Fruit fly (Drosophila melanogaster) whole organism, embryonic: Measurements from ENCODE around the gene Sym.
A peak's percentile ranks its signal among the peaks of the same experiment; 100 is the strongest.

Experiments used
- Aef1 ChIP-seq: fragments of 200-800 bp; sonication (Bioruptor generic); IDR thresholded peaks from 3 replicates; pipeline ENCODE4 v1.3.6; 2022; ENCODE audit warnings: missing biosample characterization, missing genetic modification characterization
- CG10274 ChIP-seq: fragments of 200-800 bp; sonication (Bioruptor generic); optimal IDR thresholded peaks from 3 replicates; lab custom pipeline; 2017; ENCODE audit warnings: missing biosample characterization, mild to moderate bottlenecking, missing genetic modification characterization
- CG10979 ChIP-seq: fragments of 200-800 bp; sonication (Bioruptor generic); optimal IDR thresholded peaks from 2 replicates; lab custom pipeline; 2018; ENCODE audit warnings: missing biosample characterization, mild to moderate bottlenecking, missing genetic modification characterization, moderate library complexity
- CG11398 ChIP-seq: fragments of 200-800 bp; sonication (Bioruptor generic); optimal IDR thresholded peaks from 2 replicates; lab custom pipeline; 2016; ENCODE audit warnings: missing biosample characterization, missing genetic modification characterization
- CG11695 ChIP-seq: fragments of 200-800 bp; sonication (Bioruptor generic); IDR thresholded peaks from 3 replicates; pipeline ENCODE4 v1.3.6; 2022; ENCODE audit warnings: missing biosample characterization, missing genetic modification characterization
- CG13624 ChIP-seq: fragments of 200-800 bp; sonication (Bioruptor generic); optimal IDR thresholded peaks from 2 replicates; lab custom pipeline; 2016; ENCODE audit warnings: missing biosample characterization, missing genetic modification characterization
- CG15269 ChIP-seq: fragments of 200-800 bp; sonication (Bioruptor generic); optimal IDR thresholded peaks from 2 replicates; lab custom pipeline; 2018; ENCODE audit warnings: missing biosample characterization, mild to moderate bottlenecking, missing genetic modification characterization, moderate library complexity
- CG15514 ChIP-seq: fragments of 200-800 bp; sonication (Bioruptor generic); optimal IDR thresholded peaks from 3 replicates; lab custom pipeline; 2017; ENCODE audit warnings: missing biosample characterization, missing genetic modification characterization, mild to moderate bottlenecking, moderate library complexity, missing genetic modification reagents
- CG2199 ChIP-seq: fragments of 200-800 bp; sonication (Bioruptor generic); IDR thresholded peaks from 3 replicates; pipeline ENCODE4 v1.3.6; 2022; ENCODE audit warnings: missing biosample characterization, missing genetic modification characterization
- CG30020 ChIP-seq: fragments of 200-800 bp; optimal IDR thresholded peaks from 2 replicates; lab custom pipeline; 2019; ENCODE audit warnings: missing biosample characterization, mild to moderate bottlenecking, missing genetic modification characterization, moderate library complexity
- CG30431 ChIP-seq: fragments of 200-800 bp; sonication (Bioruptor generic); optimal IDR thresholded peaks from 2 replicates; lab custom pipeline; 2017; ENCODE audit warnings: missing biosample characterization, missing genetic modification characterization
- CG31388 ChIP-seq: fragments of 200-800 bp; sonication (Bioruptor generic); optimal IDR thresholded peaks from 2 replicates; lab custom pipeline; 2016; ENCODE audit warnings: missing biosample characterization, missing genetic modification characterization
- CG31441 ChIP-seq: fragments of 200-800 bp; sonication (Bioruptor generic); IDR thresholded peaks from 2 replicates; pipeline ENCODE4 v1.3.6; 2022; ENCODE audit warnings: missing biosample characterization, missing genetic modification characterization
- CG32532 ChIP-seq: fragments of 200-800 bp; sonication (Bioruptor generic); IDR thresholded peaks from 2 replicates; pipeline ENCODE4 v1.3.6; 2022; ENCODE audit warnings: missing biosample characterization, missing genetic modification characterization
- CG6813 ChIP-seq: fragments of 200-800 bp; sonication (Bioruptor generic); optimal IDR thresholded peaks from 2 replicates; lab custom pipeline; 2017; ENCODE audit warnings: missing biosample characterization, missing genetic modification characterization, mild to moderate bottlenecking, moderate library complexity, missing genetic modification reagents
- CG7963 ChIP-seq: fragments of 200-800 bp; sonication (Bioruptor generic); IDR thresholded peaks from 3 replicates; pipeline ENCODE4 v1.3.6; 2022; ENCODE audit warnings: missing biosample characterization, missing genetic modification characterization; ENCODE audit not compliant: partially characterized antibody
- CG9609 ChIP-seq: fragments of 200-800 bp; sonication (Bioruptor generic); optimal IDR thresholded peaks from 3 replicates; lab custom pipeline; 2016; ENCODE audit warnings: missing biosample characterization, missing genetic modification characterization
- ERR ChIP-seq: fragments of 200-800 bp; sonication (Bioruptor generic); optimal IDR thresholded peaks from 2 replicates; lab custom pipeline; 2016; ENCODE audit warnings: missing biosample characterization, missing genetic modification characterization
- Gug ChIP-seq: fragments of 200-800 bp; sonication (Bioruptor generic); IDR thresholded peaks from 4 replicates; pipeline ENCODE4 v1.3.6; 2022; ENCODE audit warnings: missing biosample characterization, missing genetic modification characterization
- HLHmδ ChIP-seq: fragments of 200-800 bp; sonication (Bioruptor generic); optimal IDR thresholded peaks from 2 replicates; lab custom pipeline; 2018; ENCODE audit warnings: missing biosample characterization, mild to moderate bottlenecking, missing genetic modification characterization, moderate library complexity
- Mrtf ChIP-seq: fragments of 200-800 bp; sonication (Bioruptor generic); IDR thresholded peaks from 3 replicates; pipeline ENCODE4 v1.3.6; 2022; ENCODE audit warnings: missing biosample characterization, missing genetic modification characterization
- Myb ChIP-seq: fragments of 200-800 bp; sonication (Bioruptor generic); optimal IDR thresholded peaks from 2 replicates; lab custom pipeline; 2016; ENCODE audit warnings: missing biosample characterization, missing genetic modification characterization
- NC2α ChIP-seq: fragments of 200-800 bp; sonication (Bioruptor generic); optimal IDR thresholded peaks from 2 replicates; lab custom pipeline; 2016; ENCODE audit warnings: missing biosample characterization, missing genetic modification characterization
- NC2β ChIP-seq: fragments of 200-800 bp; sonication (Bioruptor generic); optimal IDR thresholded peaks from 2 replicates; lab custom pipeline; 2016; ENCODE audit warnings: missing biosample characterization, missing genetic modification characterization
- Optix ChIP-seq: fragments of 200-800 bp; sonication (Bioruptor generic); IDR thresholded peaks from 3 replicates; pipeline ENCODE4 v1.3.6; 2022; ENCODE audit warnings: missing biosample characterization, missing genetic modification characterization
- Rfx ChIP-seq: fragments of 200-800 bp; sonication (Bioruptor generic); IDR thresholded peaks from 2 replicates; pipeline ENCODE4 v1.3.6; 2022; ENCODE audit warnings: missing biosample characterization, missing genetic modification characterization
- Trl ChIP-seq, 3 experiments: fragments of >200 bp in 2 of 3; fragments of 200-800 bp in 1 of 3; sonication (Bioruptor generic) in 1 of 3; optimal IDR thresholded peaks; 2 replicates in 1 of 3; 3 replicates in 2 of 3; lab custom pipeline; 2016 to 2017; ENCODE audit warnings: missing biosample characterization in 1 of 3, missing genetic modification characterization in 1 of 3
- Xrp1 ChIP-seq: fragments of 200-800 bp; sonication (Bioruptor generic); IDR thresholded peaks from 2 replicates; pipeline ENCODE4 v1.3.6; 2022; ENCODE audit warnings: missing biosample characterization, missing genetic modification characterization
- cato ChIP-seq: fragments of 200-800 bp; sonication (Bioruptor generic); optimal IDR thresholded peaks from 2 replicates; lab custom pipeline; 2016; ENCODE audit warnings: missing biosample characterization, missing genetic modification characterization, borderline replicate concordance
- cg ChIP-seq: fragments of 200-800 bp; sonication (Bioruptor generic); optimal IDR thresholded peaks from 3 replicates; lab custom pipeline; 2019; ENCODE audit warnings: missing biosample characterization, mild to moderate bottlenecking, missing genetic modification characterization, moderate library complexity
- emc ChIP-seq: fragments of 200-800 bp; sonication (Bioruptor generic); optimal IDR thresholded peaks from 2 replicates; lab custom pipeline; 2016; ENCODE audit warnings: missing biosample characterization, missing genetic modification characterization
- en ChIP-seq: fragments of 200-800 bp; sonication (Bioruptor generic); optimal IDR thresholded peaks from 2 replicates; lab custom pipeline; 2016; ENCODE audit warnings: missing biosample characterization, missing genetic modification characterization
- eyg ChIP-seq: fragments of 200-800 bp; sonication (Bioruptor generic); optimal IDR thresholded peaks from 3 replicates; lab custom pipeline; 2016; ENCODE audit warnings: missing biosample characterization, missing genetic modification characterization
- gce ChIP-seq: fragments of 200-800 bp; sonication (Bioruptor generic); IDR thresholded peaks from 3 replicates; pipeline ENCODE4 v1.3.6; 2022; ENCODE audit warnings: missing biosample characterization, missing genetic modification characterization
- gem ChIP-seq: fragments of 200-800 bp; sonication (Bioruptor generic); optimal IDR thresholded peaks from 2 replicates; lab custom pipeline; 2019; ENCODE audit warnings: missing biosample characterization, mild to moderate bottlenecking, missing genetic modification characterization, moderate library complexity
- gfzf ChIP-seq: fragments of 200-800 bp; sonication (Bioruptor generic); optimal IDR thresholded peaks from 2 replicates; lab custom pipeline; 2016; ENCODE audit warnings: missing biosample characterization, mild to moderate bottlenecking, missing genetic modification characterization, moderate library complexity
- gsb ChIP-seq: fragments of 200-800 bp; sonication (Bioruptor generic); IDR thresholded peaks from 2 replicates; pipeline ENCODE4 v1.3.6; 2022; ENCODE audit warnings: missing biosample characterization, missing genetic modification characterization
- hb ChIP-seq: fragments of 200-800 bp; sonication (Bioruptor generic); IDR thresholded peaks from 3 replicates; pipeline ENCODE4 v1.3.6; 2022; ENCODE audit warnings: missing biosample characterization, missing genetic modification characterization; ENCODE audit not compliant: partially characterized antibody
- ind ChIP-seq: fragments of 200-800 bp; sonication (Bioruptor generic); optimal IDR thresholded peaks from 3 replicates; lab custom pipeline; 2016; ENCODE audit warnings: missing biosample characterization, missing genetic modification characterization
- jumu ChIP-seq: fragments of 200-800 bp; sonication (Bioruptor generic); optimal IDR thresholded peaks from 3 replicates; lab custom pipeline; 2016; ENCODE audit warnings: missing biosample characterization, missing genetic modification characterization
- pho ChIP-seq: fragments of 200-800 bp; sonication (Bioruptor generic); optimal IDR thresholded peaks from 2 replicates; lab custom pipeline; 2016; ENCODE audit warnings: missing biosample characterization, missing genetic modification characterization
- pum ChIP-seq: fragments of 200-800 bp; sonication (Bioruptor generic); optimal IDR thresholded peaks from 2 replicates; lab custom pipeline; 2016; ENCODE audit warnings: missing biosample characterization, missing genetic modification characterization
- run ChIP-seq: fragments of 200-800 bp; sonication (Bioruptor generic); optimal IDR thresholded peaks from 3 replicates; lab custom pipeline; 2018; ENCODE audit warnings: missing biosample characterization, mild to moderate bottlenecking, missing genetic modification characterization
- tup ChIP-seq: fragments of 200-800 bp; sonication (Bioruptor generic); optimal IDR thresholded peaks from 2 replicates; lab custom pipeline; 2016; ENCODE audit warnings: missing biosample characterization, mild to moderate bottlenecking, missing genetic modification characterization, moderate library complexity
- vfl ChIP-seq: fragments of 200-800 bp; sonication (Bioruptor generic); optimal IDR thresholded peaks from 2 replicates; lab custom pipeline; 2016; ENCODE audit warnings: missing biosample characterization, missing genetic modification characterization
- vvl ChIP-seq: fragments of 200-800 bp; sonication (Bioruptor generic); IDR thresholded peaks from 2 replicates; pipeline ENCODE4 v1.3.6; 2022; ENCODE audit warnings: missing biosample characterization, missing genetic modification characterization

The Sym gene

dm6 chr3R:5742278-5743196 lies at the start of gene Sym, which contains the start of gene Madm (continued):
- TF ChIP-seq Gug (GFP tag; lab: Robert Waterston, UW), result peak; percentile 29; the same call in 1 of the 4 replicates
- TF ChIP-seq CG11695, result no peak
- no peak for TF ChIP-seq en
- no peak for TF ChIP-seq eyg (GFP tag; lab: Kevin White, UChicago)
- TF ChIP-seq vvl (GFP tag; lab: Robert Waterston, UW), result no peak; the same call in 1 of the 2 replicates
- peak; percentile 17 for TF ChIP-seq ERR
- peak; percentile 22 for TF ChIP-seq jumu (GFP tag; lab: Kevin White, UChicago)
- no peak for TF ChIP-seq Trl (optimal IDR thresholded peaks at IDR 0.05; lab: Kevin White, UChicago)
- TF ChIP-seq Trl (GFP tag; optimal IDR thresholded peaks at IDR 0.05; lab: Kevin White, UChicago), result peak; percentile 27
- TF ChIP-seq cg (GFP tag; lab: Kevin White, UChicago), result peak; percentile 86
- no peak for TF ChIP-seq gce (GFP tag; lab: Robert Waterston, UW)
- peak; percentile 71 for TF ChIP-seq CG30020 (tag; lab: Kevin White, UChicago)
- peak; percentile 60 for TF ChIP-seq pum (GFP tag; lab: Kevin White, UChicago)
- peak; percentile 45 for TF ChIP-seq ind
- TF ChIP-seq CG15514 (GFP tag; lab: Kevin White, UChicago), result peak; percentile 80
- TF ChIP-seq hb (GFP tag; lab: Robert Waterston, UW), result peak; percentile 88
- no peak for TF ChIP-seq CG31388 (GFP tag; lab: Kevin White, UChicago)
- peak; percentile 14; the same call in 1 of the 3 replicates for TF ChIP-seq Aef1 (GFP tag; lab: Robert Waterston, UW)
- TF ChIP-seq CG10274, result peak; percentile 48
- no peak for TF ChIP-seq NC2α
- no peak for TF ChIP-seq Mrtf (GFP tag; lab: Robert Waterston, UW)
- TF ChIP-seq emc (GFP tag; lab: Kevin White, UChicago), result no peak
- no peak for TF ChIP-seq CG15269 (tag; lab: Kevin White, UChicago)
- TF ChIP-seq cato, result peak; percentile 29
- no peak for TF ChIP-seq tup (GFP tag; lab: Kevin White, UChicago)
- TF ChIP-seq HLHmδ (GFP tag; lab: Kevin White, UChicago), result no peak
- TF ChIP-seq gfzf (GFP tag; lab: Kevin White, UChicago), result peak; percentile 78
- TF ChIP-seq pho (GFP tag; lab: Kevin White, UChicago), result peak; percentile 42
- no peak for TF ChIP-seq gem (tag; lab: Kevin White, UChicago)
- TF ChIP-seq CG31441 (GFP tag; lab: Robert Waterston, UW), result no peak; the same call in 1 of the 2 replicates
- no peak for TF ChIP-seq CG9609
- TF ChIP-seq Myb (GFP tag; lab: Kevin White, UChicago), result peak; percentile 53
- TF ChIP-seq Rfx (GFP tag; lab: Robert Waterston, UW), result peak; percentile 48; the same call in 1 of the 2 replicates
- peak; percentile 59 for TF ChIP-seq Xrp1 (GFP tag; lab: Robert Waterston, UW)
- TF ChIP-seq gsb, result no peak
- TF ChIP-seq CG13624, result peak; percentile 66
- TF ChIP-seq CG10979 (tag; lab: Kevin White, UChicago), result peak; percentile 4
- no peak for TF ChIP-seq Optix (GFP tag; lab: Robert Waterston, UW)
- TF ChIP-seq vfl (GFP tag; lab: Kevin White, UChicago), result peak; percentile 54
- no peak for TF ChIP-seq CG6813 (GFP tag; lab: Kevin White, UChicago)
- TF ChIP-seq run, result no peak
- TF ChIP-seq CG30431, result no peak
- TF ChIP-seq NC2β (GFP tag; lab: Kevin White, UChicago), result peak; percentile 18
- TF ChIP-seq CG32532 (GFP tag; lab: Robert Waterston, UW), result no peak
- peak; percentile 69; the same call in 2 of the 3 replicates for TF ChIP-seq CG7963 (GFP tag; lab: Robert Waterston, UW)
- TF ChIP-seq CG11398 (GFP tag; lab: Kevin White, UChicago), result peak; percentile 28
- TF ChIP-seq CG2199 (GFP tag; lab: Robert Waterston, UW), result no peak
